Fruit fly (Drosophila melanogaster) whole organism, adult: Measurements from ENCODE around the gene TwdlR.

ENCODE experiments used
- CG11617 ChIP-seq: fragments of 200-800 bp; sonication (Bioruptor generic); optimal IDR thresholded peaks from 2 replicates; lab custom pipeline; 2017; ENCODE audit warnings: mild to moderate bottlenecking, missing biosample characterization, missing genetic modification reagents, missing genetic modification characterization
- CG5204 ChIP-seq: fragments of 200-800 bp; sonication (Bioruptor generic); optimal IDR thresholded peaks from 2 replicates; lab custom pipeline; 2016; ENCODE audit warnings: missing biosample characterization, missing genetic modification characterization
- CG7101 ChIP-seq: fragments of 200-800 bp; sonication (Bioruptor generic); optimal IDR thresholded peaks from 2 replicates; lab custom pipeline; 2018; ENCODE audit warnings: missing biosample characterization, mild to moderate bottlenecking, missing genetic modification characterization, moderate library complexity
- kay ChIP-seq: fragments of 200-800 bp; sonication (Bioruptor generic); peaks from one replicate; lab custom pipeline; 2016; ENCODE audit warnings: missing biosample characterization, missing genetic modification characterization, borderline replicate concordance

DNA sequence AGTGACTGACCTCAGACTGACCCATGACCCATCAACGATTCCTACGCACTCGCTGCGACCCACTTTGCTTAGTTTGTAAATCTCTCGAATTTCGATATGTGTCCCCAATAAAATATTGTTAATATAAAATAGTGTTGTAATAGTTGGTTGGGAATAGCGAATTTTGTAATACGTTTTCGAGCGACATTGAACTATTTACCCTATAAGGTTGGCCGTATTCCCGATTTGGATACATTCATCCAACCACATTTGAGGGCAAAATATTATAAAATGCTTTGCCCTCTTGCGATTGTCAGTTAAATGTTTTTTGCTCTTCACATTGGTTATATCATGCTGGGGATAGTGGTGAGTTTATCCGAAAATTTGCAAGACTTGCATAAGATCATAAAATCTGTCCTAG lies at the start of gene TwdlR:
- TF ChIP-seq kay (GFP tag; lab: Kevin White, UChicago) (no peak), CG11617 (GFP tag; lab: Kevin White, UChicago) (no peak), CG7101 (tag; lab: Kevin White, UChicago) (no peak), CG5204 (no peak)
